Fruit fly (Drosophila melanogaster): ENCODE results near the gene Cpr76Ba.
A peak's percentile ranks its signal among the peaks of the same experiment; 100 is the strongest.

dm6 chr3L:19562146-19562700, 44.1 kb upstream of the Cpr76Ba start:
- TF ChIP-seq CG32006 (GFP tag; optimal IDR thresholded peaks at IDR 0.05) (no peak), CG31627 (GFP tag; optimal IDR thresholded peaks at IDR 0.05) (no peak), Gug (GFP tag; IDR thresholded peaks at IDR 0.05) (no peak), pdm3 (GFP tag; optimal IDR thresholded peaks at IDR 0.05) (no peak), CG8119 (GFP tag; IDR thresholded peaks at IDR 0.05) (no peak), CG8632 (GFP tag; optimal IDR thresholded peaks at IDR 0.05) (no peak), net (GFP tag; optimal IDR thresholded peaks at IDR 0.05) (no peak), Blimp-1 (GFP tag; optimal IDR thresholded peaks at IDR 0.05) (no peak), Eip75B (GFP tag; optimal IDR thresholded peaks at IDR 0.05) (no peak), CG6792 (GFP tag; optimal IDR thresholded peaks at IDR 0.05) (no peak), CG6854 (GFP tag; optimal IDR thresholded peaks at IDR 0.05) (peak; percentile 49)

Data from whole organism, prepupa.